Worm (Caenorhabditis elegans) whole organism, late embryonic: ENCODE results near the gene srab-23.

Source experiments
- F13H6.1 ChIP-seq: sonication (generic microtip); optimal IDR thresholded peaks from 2 replicates; lab custom pipeline; 2016; ENCODE audit warnings: missing genetic modification characterization, missing compliant biosample characterization
- ahr-1 ChIP-seq: sonication (generic microtip); optimal IDR thresholded peaks from 2 replicates; lab custom pipeline; 2016; ENCODE audit warnings: missing genetic modification characterization, missing compliant biosample characterization
- elt-2 ChIP-seq: sonication (generic microtip); optimal IDR thresholded peaks from 2 replicates; lab custom pipeline; 2016; ENCODE audit warnings: missing genetic modification reagents, missing genetic modification characterization, missing compliant biosample characterization
- eyg-1 ChIP-seq: sonication (generic microtip); optimal IDR thresholded peaks from 2 replicates; lab custom pipeline; 2016; ENCODE audit warnings: missing genotype, missing genetic modification characterization, missing compliant biosample characterization
- fkh-10 ChIP-seq: fragments of 150-350 bp; optimal IDR thresholded peaks from 2 replicates; lab custom pipeline; 2014; ENCODE audit warnings: missing biosample characterization, missing genetic modification reagents, missing genetic modification characterization
- fkh-6 ChIP-seq: sonication (generic microtip); optimal IDR thresholded peaks from 2 replicates; lab custom pipeline; 2016; ENCODE audit warnings: missing genetic modification characterization, missing compliant biosample characterization
- nfya-1 ChIP-seq: sonication (generic microtip); optimal IDR thresholded peaks from 2 replicates; lab custom pipeline; 2017; ENCODE audit warnings: missing genetic modification characterization, mild to moderate bottlenecking, missing compliant biosample characterization, antibody characterized with exemption, moderate library complexity
- pha-4 ChIP-seq: fragments of 150-350 bp; optimal IDR thresholded peaks from 2 replicates; lab custom pipeline; 2018; ENCODE audit warnings: missing biosample characterization, missing genetic modification reagents, missing genetic modification characterization
- pqm-1 ChIP-seq: sonication (generic microtip); optimal IDR thresholded peaks from 2 replicates; lab custom pipeline; 2016; ENCODE audit warnings: missing genetic modification characterization, missing compliant biosample characterization
- syd-9 ChIP-seq: sonication (generic microtip); optimal IDR thresholded peaks from 2 replicates; lab custom pipeline; 2016; ENCODE audit warnings: mild to moderate bottlenecking, missing genetic modification characterization, moderate library complexity, missing compliant biosample characterization
- ttx-3 ChIP-seq: sonication (generic microtip); optimal IDR thresholded peaks from 2 replicates; lab custom pipeline; 2016; ENCODE audit warnings: missing genetic modification reagents, missing genetic modification characterization, missing compliant biosample characterization
- unc-55 ChIP-seq: sonication (generic microtip); optimal IDR thresholded peaks from 2 replicates; lab custom pipeline; 2017; ENCODE audit warnings: missing biosample characterization, missing genetic modification reagents, missing genetic modification characterization
- unc-86 ChIP-seq: sonication (generic microtip); optimal IDR thresholded peaks from 2 replicates; lab custom pipeline; 2016; ENCODE audit warnings: missing genetic modification characterization, missing compliant biosample characterization

DNA sequence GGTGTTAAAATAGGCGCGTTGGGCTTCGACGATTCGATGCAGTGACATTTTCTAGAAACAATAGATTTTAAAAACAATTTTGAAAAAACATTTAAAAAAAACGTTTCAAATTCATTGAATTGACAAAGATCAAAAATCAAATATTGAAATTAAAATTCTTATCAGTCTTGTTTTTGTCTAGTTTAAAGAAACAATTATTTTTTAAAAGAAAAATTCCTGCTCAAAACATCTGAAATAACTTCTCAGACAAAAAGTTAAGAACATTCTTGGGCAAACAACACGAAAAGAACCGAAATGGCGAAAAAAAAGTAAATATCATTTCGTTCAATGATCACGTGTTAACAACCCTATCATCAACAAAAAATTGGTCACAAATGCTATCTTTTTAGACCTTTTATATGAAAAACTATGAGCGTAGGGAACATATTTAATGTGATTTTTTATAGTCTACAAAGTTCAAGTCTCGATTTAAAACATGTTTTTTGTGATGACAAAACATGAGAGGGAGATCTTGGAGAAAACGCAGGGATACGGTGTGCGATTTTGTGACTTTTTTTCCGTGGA is 35.8 kb downstream of the srab-23 start, which contains the start of gene alh-5:
- no peak for TF ChIP-seq nfya-1 (tag; lab: Kevin White, UChicago)
- no peak for TF ChIP-seq pqm-1 (tag; lab: Kevin White, UChicago)
- TF ChIP-seq ahr-1 (tag; lab: Kevin White, UChicago): no peak
- TF ChIP-seq eyg-1 (tag; lab: Kevin White, UChicago): no peak
- no peak for TF ChIP-seq fkh-10 (GFP tag; lab: Kevin White, UChicago)
- no peak for TF ChIP-seq pha-4 (tag; lab: Kevin White, UChicago)
- no peak for TF ChIP-seq unc-86
- no peak for TF ChIP-seq fkh-6 (tag; lab: Kevin White, UChicago)
- TF ChIP-seq F13H6.1: no peak
- TF ChIP-seq elt-2 (tag; lab: Kevin White, UChicago): no peak
- TF ChIP-seq unc-55 (GFP tag; lab: Kevin White, UChicago): no peak
- no peak for TF ChIP-seq ttx-3 (tag; lab: Kevin White, UChicago)
- TF ChIP-seq syd-9 (tag; lab: Kevin White, UChicago): no peak
